Fruit fly (Drosophila melanogaster) S2 (cell line): ENCODE measurements around the gene CG45067.

ENCODE experiments used
- CG8478 ChIP-seq: fragments of >200 bp; optimal IDR thresholded peaks from 2 replicates; lab custom pipeline; 2018
- CTCF ChIP-seq, 2 experiments: fragments of >200 bp; optimal IDR thresholded peaks; 2 replicates each; lab custom pipeline; 2018

CG45067 gene

dm6 chr3L:3080084-3080994, 33.9 kb downstream of the CG45067 start:
- TF ChIP-seq CTCF (optimal IDR thresholded peaks at IDR 0.05; lab: Kevin White, UChicago): no peak
- TF ChIP-seq CG8478 (lab: Kevin White, UChicago): no peak

dm6 chr3L:3079156-3079495, 35.1 kb downstream of the CG45067 start:
- no peak for TF ChIP-seq CTCF (optimal IDR thresholded peaks at IDR 0.05; lab: Kevin White, UChicago)

- no peak for TF ChIP-seq CG8478 (lab: Kevin White, UChicago)
- no peak for TF ChIP-seq CTCF (optimal IDR thresholded peaks at IDR 0.05; lab: Kevin White, UChicago)
Observed at dm6 chr3L:3078398-3079155, 35.7 kb downstream of the CG45067 start.

dm6 chr3L:3077568-3078107, 36.6 kb downstream of the CG45067 start:
- no peak for TF ChIP-seq CTCF (optimal IDR thresholded peaks at IDR 0.05; lab: Kevin White, UChicago)
- no peak for TF ChIP-seq CG8478 (lab: Kevin White, UChicago)

- TF ChIP-seq CTCF (optimal IDR thresholded peaks at IDR 0.05; lab: Kevin White, UChicago) (no peak), CG8478 (lab: Kevin White, UChicago) (no peak)
Observed at dm6 chr3L:3076954-3077353, 37.3 kb downstream of the CG45067 start.

- TF ChIP-seq CG8478 (lab: Kevin White, UChicago) (no peak), CTCF (optimal IDR thresholded peaks at IDR 0.05; lab: Kevin White, UChicago) (no peak)
Observed at dm6 chr3L:3074805-3075204, 39.5 kb downstream of the CG45067 start.

dm6 chr3L:3074380-3074779, 39.9 kb downstream of the CG45067 start:
- TF ChIP-seq CG8478 (lab: Kevin White, UChicago) (no peak), CTCF (optimal IDR thresholded peaks at IDR 0.05; lab: Kevin White, UChicago) (no peak)

- no peak for TF ChIP-seq CG8478 (lab: Kevin White, UChicago)
- TF ChIP-seq CTCF (optimal IDR thresholded peaks at IDR 0.05; lab: Kevin White, UChicago): no peak
Observed at dm6 chr3L:3073460-3073859, 40.8 kb downstream of the CG45067 start.

- TF ChIP-seq CG8478 (lab: Kevin White, UChicago) (no peak), CTCF (optimal IDR thresholded peaks at IDR 0.05; lab: Kevin White, UChicago) (no peak)
Observed at dm6 chr3L:3071675-3072583, 42.3 kb downstream of the CG45067 start.

- TF ChIP-seq CTCF (optimal IDR thresholded peaks at IDR 0.05; lab: Kevin White, UChicago) (no peak), CG8478 (lab: Kevin White, UChicago) (no peak)
Observed at dm6 chr3L:3070274-3071204, 43.7 kb downstream of the CG45067 start, which contains the start of the genes CG32486 and PAN3. Gene CG32486 (minus strand): TSS chr3L:3070839. Gene PAN3 (plus strand): TSS chr3L:3071133.

dm6 chr3L:3069774-3070173, 44.5 kb downstream of the CG45067 start:
- TF ChIP-seq CTCF (optimal IDR thresholded peaks at IDR 0.05; lab: Kevin White, UChicago) (no peak), CG8478 (lab: Kevin White, UChicago) (no peak)
